Fruit fly (Drosophila melanogaster): ENCODE results near the gene CG13928.

Gene CG13928

DNA sequence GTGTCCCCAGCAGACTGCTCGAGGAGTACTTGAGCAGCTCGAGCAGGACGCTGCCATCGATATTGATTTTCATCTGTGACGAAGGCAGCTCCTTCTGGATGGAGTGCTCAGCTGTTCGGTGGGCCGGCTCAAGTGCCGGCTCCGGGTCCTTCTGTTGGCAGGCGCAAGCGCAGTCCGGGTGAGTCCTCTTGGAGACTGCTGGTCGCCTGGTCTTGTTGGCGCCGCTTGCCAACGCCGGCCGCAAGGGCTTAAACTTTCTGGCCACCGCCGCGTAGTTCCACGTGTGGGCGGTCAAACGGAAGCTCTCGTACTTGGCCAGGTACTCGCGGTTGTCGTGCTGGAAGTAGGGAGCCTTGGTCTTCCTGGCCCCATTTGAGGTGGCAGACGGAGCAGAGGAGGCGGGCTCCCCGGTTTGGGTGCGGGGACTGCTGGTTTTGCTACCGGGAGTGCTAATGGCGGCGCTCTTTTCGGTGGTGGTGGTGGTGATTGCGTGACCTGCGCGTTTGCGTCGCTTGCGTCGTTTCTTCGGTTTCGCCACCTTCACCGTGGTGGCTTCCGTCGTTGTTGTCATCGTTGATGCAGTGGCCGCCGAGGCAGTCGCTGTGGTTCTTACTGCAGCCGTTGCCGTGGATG, 33.7 kb upstream of the CG13928 start:
- TF ChIP-seq Mnt (GFP tag; optimal IDR thresholded peaks at IDR 0.05) = peak; percentile 54
- no peak for TF ChIP-seq bab1 (GFP tag; optimal IDR thresholded peaks at IDR 0.05)
- no peak for TF ChIP-seq toe (GFP tag; optimal IDR thresholded peaks at IDR 0.05)
- TF ChIP-seq CG12768 (GFP tag; optimal IDR thresholded peaks at IDR 0.05) = no peak
- peak; percentile 12 for TF ChIP-seq cic (GFP tag; optimal IDR thresholded peaks at IDR 0.05)
- TF ChIP-seq CG11617 (GFP tag; optimal IDR thresholded peaks at IDR 0.05) = no peak
- no peak for TF ChIP-seq kay (GFP tag; ENCODE audit: borderline replicate concordance)
- TF ChIP-seq ovo (GFP tag; optimal IDR thresholded peaks at IDR 0.05) = no peak

- TF ChIP-seq cic (GFP tag; optimal IDR thresholded peaks at IDR 0.05) (peak; percentile 30), CG14711 (tag; optimal IDR thresholded peaks at IDR 0.05) (no peak)
Observed at dm6 chr3L:1653752-1654151, 25.6 kb upstream of the CG13928 start.

- peak; percentile 9 for TF ChIP-seq tj (GFP tag; optimal IDR thresholded peaks at IDR 0.05)
- TF ChIP-seq Crg-1 (GFP tag; optimal IDR thresholded peaks at IDR 0.05) = peak; percentile 21
- no peak for TF ChIP-seq Clk (GFP tag; optimal IDR thresholded peaks at IDR 0.05)
- TF ChIP-seq bab1 (GFP tag; optimal IDR thresholded peaks at IDR 0.05) = peak; percentile 31
- peak; percentile 17 for TF ChIP-seq CG14711 (tag; optimal IDR thresholded peaks at IDR 0.05)
- peak; percentile 93 for TF ChIP-seq CG12768 (GFP tag; optimal IDR thresholded peaks at IDR 0.05)
- peak; percentile 52 for TF ChIP-seq CG33017 (tag; optimal IDR thresholded peaks at IDR 0.05)
- TF ChIP-seq CG1620 (GFP tag; optimal IDR thresholded peaks at IDR 0.05) = no peak
- TF ChIP-seq CG11617 (GFP tag; optimal IDR thresholded peaks at IDR 0.05) = peak; percentile 16
- no peak for TF ChIP-seq toe (GFP tag; optimal IDR thresholded peaks at IDR 0.05)
Observed at dm6 chr3L:1652700-1653200, 24.6 kb upstream of the CG13928 start, which contains the start of the genes CG7970 and Vta1. CG7970 (plus strand) TSS chr3L:1652750. Vta1 (minus strand) TSS chr3L:1652900.

- TF ChIP-seq ovo (GFP tag; optimal IDR thresholded peaks at IDR 0.05) (no peak), CG1620 (GFP tag; optimal IDR thresholded peaks at IDR 0.05) (no peak), Hr96 (GFP tag; optimal IDR thresholded peaks at IDR 0.05) (no peak), bab1 (GFP tag; optimal IDR thresholded peaks at IDR 0.05) (no peak), CG11617 (GFP tag; optimal IDR thresholded peaks at IDR 0.05) (no peak), CG7101 (tag; optimal IDR thresholded peaks at IDR 0.05) (no peak), tj (GFP tag; optimal IDR thresholded peaks at IDR 0.05) (no peak), CG12768 (GFP tag; optimal IDR thresholded peaks at IDR 0.05) (no peak), CG14711 (tag; optimal IDR thresholded peaks at IDR 0.05) (no peak), cnc (optimal IDR thresholded peaks at IDR 0.05) (no peak), Clk (GFP tag; optimal IDR thresholded peaks at IDR 0.05) (no peak), Mnt (GFP tag; optimal IDR thresholded peaks at IDR 0.05) (no peak), toe (GFP tag; optimal IDR thresholded peaks at IDR 0.05) (no peak)
Observed at dm6 chr3L:1649363-1649762, 21.2 kb upstream of the CG13928 start.

dm6 chr3L:1648690-1649355, 20.6 kb upstream of the CG13928 start, which contains the start of gene CG13920:
CG13920 (plus strand) TSS chr3L:1648944.
- no peak for TF ChIP-seq toe (GFP tag; optimal IDR thresholded peaks at IDR 0.05)
- no peak for TF ChIP-seq cic (GFP tag; optimal IDR thresholded peaks at IDR 0.05)
- no peak for TF ChIP-seq Crg-1 (GFP tag; optimal IDR thresholded peaks at IDR 0.05)
- TF ChIP-seq CG7045 (GFP tag; optimal IDR thresholded peaks at IDR 0.05) = no peak
- TF ChIP-seq CG7101 (tag; optimal IDR thresholded peaks at IDR 0.05) = no peak
- TF ChIP-seq CG12768 (GFP tag; optimal IDR thresholded peaks at IDR 0.05) = no peak
- TF ChIP-seq Hr96 (GFP tag; optimal IDR thresholded peaks at IDR 0.05) = no peak
- no peak for TF ChIP-seq bab1 (GFP tag; optimal IDR thresholded peaks at IDR 0.05)
- TF ChIP-seq CG5204 (GFP tag; optimal IDR thresholded peaks at IDR 0.05) = no peak
- TF ChIP-seq CG11617 (GFP tag; optimal IDR thresholded peaks at IDR 0.05) = no peak
- no peak for TF ChIP-seq Clk (GFP tag; optimal IDR thresholded peaks at IDR 0.05)
- no peak for TF ChIP-seq cnc (optimal IDR thresholded peaks at IDR 0.05)
- TF ChIP-seq pad (GFP tag; optimal IDR thresholded peaks at IDR 0.05) = no peak
- no peak for TF ChIP-seq ovo (GFP tag; optimal IDR thresholded peaks at IDR 0.05)
- no peak for TF ChIP-seq kay (GFP tag; ENCODE audit: borderline replicate concordance)
- no peak for TF ChIP-seq CG14711 (tag; optimal IDR thresholded peaks at IDR 0.05)
- TF ChIP-seq tj (GFP tag; optimal IDR thresholded peaks at IDR 0.05) = no peak

DNA sequence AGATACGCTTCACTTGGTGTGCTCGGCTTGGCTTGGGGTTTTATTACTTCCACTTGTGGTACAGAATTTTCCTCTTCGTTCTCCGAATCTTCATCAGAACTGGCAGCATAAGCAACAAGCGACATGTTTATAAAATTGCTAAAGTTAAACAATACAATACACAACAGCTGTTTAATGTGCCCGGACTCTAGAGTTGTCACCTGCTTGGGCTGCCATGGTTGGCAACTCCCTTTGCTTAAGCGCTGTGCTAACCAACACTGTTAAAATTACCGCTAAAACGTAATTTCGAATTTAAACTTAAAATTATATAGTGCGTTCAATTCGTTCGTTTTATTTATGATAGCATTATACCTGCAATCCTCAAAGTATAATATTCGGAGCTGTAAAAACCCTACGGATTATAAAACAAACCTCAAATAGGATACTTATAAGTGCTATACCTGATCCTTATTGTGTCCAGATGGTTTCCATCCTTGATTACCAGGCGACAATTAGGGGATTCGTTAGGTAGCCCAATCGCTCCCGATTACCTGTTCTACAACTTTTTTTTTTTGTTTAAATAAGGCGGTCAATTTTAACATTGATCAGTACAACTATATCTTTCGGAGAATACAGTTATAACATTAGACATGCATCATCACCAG, 19.2 kb upstream of the CG13928 start, which contains the start of the genes CG17249 and Bro:
Gene CG17249 (minus strand): TSS at position 189 of the 644 bp plus-strand sequence.
Gene Bro (plus strand): TSS at position 594 of the 644 bp plus-strand sequence.
- TF ChIP-seq Hr96 (GFP tag; optimal IDR thresholded peaks at IDR 0.05) (no peak), tj (GFP tag; optimal IDR thresholded peaks at IDR 0.05) (no peak), bab1 (GFP tag; optimal IDR thresholded peaks at IDR 0.05) (peak; percentile 32), Clk (GFP tag; optimal IDR thresholded peaks at IDR 0.05) (peak; percentile 3), cnc (optimal IDR thresholded peaks at IDR 0.05) (no peak), Crg-1 (GFP tag; optimal IDR thresholded peaks at IDR 0.05) (peak; percentile 69), pad (GFP tag; optimal IDR thresholded peaks at IDR 0.05) (peak; percentile 38), cic (GFP tag; optimal IDR thresholded peaks at IDR 0.05) (peak; percentile 19), CG7101 (tag; optimal IDR thresholded peaks at IDR 0.05) (peak; percentile 57), CG11617 (GFP tag; optimal IDR thresholded peaks at IDR 0.05) (no peak), CG1620 (GFP tag; optimal IDR thresholded peaks at IDR 0.05) (peak; percentile 76), toe (GFP tag; optimal IDR thresholded peaks at IDR 0.05) (peak; percentile 26), CG7045 (GFP tag; optimal IDR thresholded peaks at IDR 0.05) (no peak), ovo (GFP tag; optimal IDR thresholded peaks at IDR 0.05) (peak; percentile 34), CG14711 (tag; optimal IDR thresholded peaks at IDR 0.05) (peak; percentile 99), CG5204 (GFP tag; optimal IDR thresholded peaks at IDR 0.05) (no peak), CG12768 (GFP tag; optimal IDR thresholded peaks at IDR 0.05) (no peak), kay (GFP tag; ENCODE audit: borderline replicate concordance) (no peak), Mnt (GFP tag; optimal IDR thresholded peaks at IDR 0.05) (peak; percentile 28), CG33017 (tag; optimal IDR thresholded peaks at IDR 0.05) (no peak)

Data from whole organism, adult.